Worm (Caenorhabditis elegans): ENCODE data around the gene srd-11.

- TF ChIP-seq lin-15B (tag; optimal IDR thresholded peaks at IDR 0.05), result peak; percentile 80
- TF ChIP-seq lsy-12 (tag; optimal IDR thresholded peaks at IDR 0.05), result no peak
- no peak for TF ChIP-seq fos-1 (tag; optimal IDR thresholded peaks at IDR 0.05)
These were observed 28.0 kb downstream of the srd-11 start, which contains the start of gene tbcb-1 for ce11 chrV:13591504-13592174.

Measured in whole organism, L3 larva.